Fruit fly (Drosophila melanogaster) whole organism, embryonic: Measurements from ENCODE around the gene Ostgamma.

Source experiments
- Abd-B ChIP-seq: fragments of 200-800 bp; sonication (Bioruptor generic); optimal IDR thresholded peaks from 2 replicates; lab custom pipeline; 2018; ENCODE audit warnings: missing biosample characterization, mild to moderate bottlenecking, missing genetic modification characterization, moderate library complexity
- B-H2 ChIP-seq: fragments of 200-800 bp; sonication (Bioruptor generic); optimal IDR thresholded peaks from 2 replicates; lab custom pipeline; 2018; ENCODE audit warnings: missing biosample characterization, mild to moderate bottlenecking, missing genetic modification characterization
- CG10209 ChIP-seq: fragments of 200-800 bp; sonication (Bioruptor generic); optimal IDR thresholded peaks from 3 replicates; lab custom pipeline; 2017; ENCODE audit warnings: missing biosample characterization, mild to moderate bottlenecking, missing genetic modification characterization, missing genetic modification reagents
- CG12155 ChIP-seq: fragments of 200-800 bp; sonication (Bioruptor generic); optimal IDR thresholded peaks from 3 replicates; lab custom pipeline; 2016; ENCODE audit warnings: missing biosample characterization, missing genetic modification characterization
- CG12942 ChIP-seq: fragments of 200-800 bp; sonication (Bioruptor generic); optimal IDR thresholded peaks from 3 replicates; lab custom pipeline; 2016; ENCODE audit warnings: missing biosample characterization, missing genetic modification characterization
- CG13287 ChIP-seq: fragments of 200-800 bp; sonication (Bioruptor generic); IDR thresholded peaks from 2 replicates; pipeline ENCODE4 v1.3.6; 2022; ENCODE audit warnings: missing biosample characterization, missing genetic modification characterization; ENCODE audit not compliant: partially characterized antibody
- CG14014 ChIP-seq: fragments of 200-800 bp; sonication (Bioruptor generic); IDR thresholded peaks from 2 replicates; pipeline ENCODE4 v1.3.6; 2022; ENCODE audit warnings: missing biosample characterization, missing genetic modification characterization
- CG15269 ChIP-seq: fragments of 200-800 bp; sonication (Bioruptor generic); optimal IDR thresholded peaks from 2 replicates; lab custom pipeline; 2018; ENCODE audit warnings: missing biosample characterization, mild to moderate bottlenecking, missing genetic modification characterization, moderate library complexity
- CG17186 ChIP-seq: fragments of 200-800 bp; sonication (Bioruptor generic); optimal IDR thresholded peaks from 3 replicates; lab custom pipeline; 2017; ENCODE audit warnings: missing biosample characterization, missing genetic modification reagents, missing genetic modification characterization
- CG18476 ChIP-seq: fragments of 200-800 bp; sonication (Bioruptor generic); optimal IDR thresholded peaks from 2 replicates; lab custom pipeline; 2016; ENCODE audit warnings: missing biosample characterization, mild to moderate bottlenecking, missing genetic modification characterization
- CG31365 ChIP-seq: fragments of 200-800 bp; sonication (Bioruptor generic); optimal IDR thresholded peaks from 2 replicates; lab custom pipeline; 2018; ENCODE audit warnings: missing biosample characterization, mild to moderate bottlenecking, missing genetic modification characterization
- CG3163 ChIP-seq: fragments of 200-800 bp; sonication (Bioruptor generic); optimal IDR thresholded peaks from 3 replicates; lab custom pipeline; 2016; ENCODE audit warnings: missing biosample characterization, missing genetic modification characterization
- CG42726 ChIP-seq: fragments of 200-800 bp; sonication (Bioruptor generic); IDR thresholded peaks from 2 replicates; pipeline ENCODE4 v1.3.6; 2022; ENCODE audit warnings: missing biosample characterization, missing genetic modification characterization; ENCODE audit not compliant: partially characterized antibody
- CG5245 ChIP-seq: fragments of 200-800 bp; sonication (Bioruptor generic); optimal IDR thresholded peaks from 3 replicates; lab custom pipeline; 2016; ENCODE audit warnings: missing biosample characterization, missing genetic modification characterization
- CG6813 ChIP-seq: fragments of 200-800 bp; sonication (Bioruptor generic); optimal IDR thresholded peaks from 2 replicates; lab custom pipeline; 2017; ENCODE audit warnings: missing biosample characterization, missing genetic modification characterization, mild to moderate bottlenecking, moderate library complexity, missing genetic modification reagents
- CG7372 ChIP-seq: fragments of 200-800 bp; sonication (Bioruptor generic); IDR thresholded peaks from 2 replicates; pipeline ENCODE4 v1.3.6; 2022; ENCODE audit warnings: missing biosample characterization, missing genetic modification characterization
- CG8089 ChIP-seq: fragments of 200-800 bp; sonication (Bioruptor generic); optimal IDR thresholded peaks from 3 replicates; lab custom pipeline; 2016; ENCODE audit warnings: missing biosample characterization, missing genetic modification characterization
- Dll ChIP-seq: fragments of 200-800 bp; sonication (Bioruptor generic); IDR thresholded peaks from 4 replicates; pipeline ENCODE4 v1.3.6; 2022; ENCODE audit warnings: missing biosample characterization, missing genetic modification characterization; ENCODE audit not compliant: partially characterized antibody
- Doc2 ChIP-seq: fragments of 200-800 bp; sonication (Bioruptor generic); IDR thresholded peaks from 2 replicates; pipeline ENCODE4 v1.3.6; 2022; ENCODE audit warnings: missing biosample characterization, missing genetic modification characterization
- Dp ChIP-seq: fragments of 200-800 bp; sonication (Bioruptor generic); optimal IDR thresholded peaks from 2 replicates; lab custom pipeline; 2018; ENCODE audit warnings: missing biosample characterization, mild to moderate bottlenecking, missing genetic modification characterization, moderate library complexity
- Drgx ChIP-seq: fragments of 200-800 bp; sonication (Bioruptor generic); IDR thresholded peaks from 2 replicates; pipeline ENCODE4 v1.3.6; 2022; ENCODE audit warnings: missing biosample characterization, missing genetic modification characterization
- Gug ChIP-seq: fragments of 200-800 bp; sonication (Bioruptor generic); IDR thresholded peaks from 4 replicates; pipeline ENCODE4 v1.3.6; 2022; ENCODE audit warnings: missing biosample characterization, missing genetic modification characterization
- Hey ChIP-seq: fragments of 200-800 bp; sonication (Bioruptor generic); optimal IDR thresholded peaks from 3 replicates; lab custom pipeline; 2018; ENCODE audit warnings: missing biosample characterization, mild to moderate bottlenecking, missing genetic modification characterization
- MESR4 ChIP-seq: fragments of 200-800 bp; sonication (Bioruptor generic); optimal IDR thresholded peaks from 2 replicates; lab custom pipeline; 2018; ENCODE audit warnings: missing biosample characterization, mild to moderate bottlenecking, missing genetic modification characterization, moderate library complexity
- MTF-1 ChIP-seq: fragments of 200-800 bp; sonication (Bioruptor generic); optimal IDR thresholded peaks from 2 replicates; lab custom pipeline; 2018; ENCODE audit warnings: missing biosample characterization, mild to moderate bottlenecking, missing genetic modification characterization, borderline replicate concordance
- NfI ChIP-seq: fragments of 200-800 bp; sonication (Bioruptor generic); optimal IDR thresholded peaks from 3 replicates; lab custom pipeline; 2018; ENCODE audit warnings: missing biosample characterization, mild to moderate bottlenecking, missing genetic modification characterization, moderate library complexity
- Pdp1 ChIP-seq, 2 experiments: fragments of 200-800 bp; sonication (Bioruptor generic); optimal IDR thresholded peaks; 3 replicates each; lab custom pipeline; 2016; ENCODE audit warnings: missing biosample characterization in 2 of 2, missing genetic modification characterization in 2 of 2, mild to moderate bottlenecking in 1 of 2, moderate library complexity in 1 of 2
- Poxn ChIP-seq: fragments of 200-800 bp; sonication (Bioruptor generic); IDR thresholded peaks from 2 replicates; pipeline ENCODE4 v1.3.6; 2022; ENCODE audit warnings: missing biosample characterization, missing genetic modification characterization
- Rx ChIP-seq: fragments of 200-800 bp; sonication (Bioruptor generic); IDR thresholded peaks from 2 replicates; pipeline ENCODE4 v1.3.6; 2022; ENCODE audit warnings: missing biosample characterization, missing genetic modification characterization
- Usf ChIP-seq: fragments of 200-800 bp; sonication (Bioruptor generic); optimal IDR thresholded peaks from 2 replicates; lab custom pipeline; 2017; ENCODE audit warnings: missing genotype, missing biosample characterization, missing genetic modification characterization
- ac ChIP-seq: fragments of 200-800 bp; sonication (Bioruptor generic); optimal IDR thresholded peaks from 3 replicates; lab custom pipeline; 2017; ENCODE audit warnings: missing biosample characterization, mild to moderate bottlenecking, missing genetic modification characterization
- al ChIP-seq: fragments of 200-800 bp; sonication (Bioruptor generic); IDR thresholded peaks from 2 replicates; pipeline ENCODE4 v1.3.6; 2022; ENCODE audit warnings: missing biosample characterization, missing genetic modification characterization
- ara ChIP-seq: fragments of 200-800 bp; sonication (Bioruptor generic); IDR thresholded peaks from 2 replicates; pipeline ENCODE4 v1.3.6; 2022; ENCODE audit warnings: missing biosample characterization, missing genetic modification characterization
- ase ChIP-seq: fragments of 200-800 bp; sonication (Bioruptor generic); IDR thresholded peaks from 3 replicates; pipeline ENCODE4 v1.3.6; 2022; ENCODE audit warnings: missing biosample characterization, missing genetic modification characterization
- cas ChIP-seq: fragments of 200-800 bp; sonication (Bioruptor generic); IDR thresholded peaks from 2 replicates; pipeline ENCODE4 v1.3.6; 2022; ENCODE audit warnings: missing biosample characterization, missing genetic modification characterization
- caup ChIP-seq: fragments of 200-800 bp; sonication (Bioruptor generic); optimal IDR thresholded peaks from 3 replicates; lab custom pipeline; 2017; ENCODE audit warnings: missing biosample characterization, mild to moderate bottlenecking, missing genetic modification characterization, moderate library complexity; ENCODE audit not compliant: severe bottlenecking
- en ChIP-seq: fragments of 200-800 bp; sonication (Bioruptor generic); optimal IDR thresholded peaks from 2 replicates; lab custom pipeline; 2016; ENCODE audit warnings: missing biosample characterization, missing genetic modification characterization
- esg ChIP-seq: fragments of 200-800 bp; sonication (Bioruptor generic); conservative IDR thresholded peaks from 2 replicates; pipeline ENCODE4 v1.3.6; 2022; ENCODE audit warnings: missing biosample characterization, missing genetic modification characterization
- ftz-f1 ChIP-seq: fragments of 200-800 bp; sonication (Bioruptor generic); optimal IDR thresholded peaks from 2 replicates; lab custom pipeline; 2016; ENCODE audit warnings: missing biosample characterization, missing genetic modification characterization
- h ChIP-seq: fragments of >200 bp; optimal IDR thresholded peaks from 2 replicates; lab custom pipeline; 2017
- ind ChIP-seq: fragments of 200-800 bp; sonication (Bioruptor generic); optimal IDR thresholded peaks from 3 replicates; lab custom pipeline; 2016; ENCODE audit warnings: missing biosample characterization, missing genetic modification characterization
- lab ChIP-seq: fragments of 200-800 bp; sonication (Bioruptor generic); optimal IDR thresholded peaks from 3 replicates; lab custom pipeline; 2017; ENCODE audit warnings: missing biosample characterization, missing genetic modification characterization, mild to moderate bottlenecking, moderate library complexity, missing genetic modification reagents
- lola ChIP-seq, 3 experiments: fragments of >200 bp in 2 of 3; fragments of 200-800 bp in 1 of 3; sonication (Bioruptor generic) in 1 of 3; optimal IDR thresholded peaks; 2 replicates each; lab custom pipeline; 2017 to 2019; ENCODE audit warnings: missing biosample characterization in 3 of 3, missing genetic modification characterization in 3 of 3, mild to moderate bottlenecking in 1 of 3, moderate library complexity in 1 of 3
- ranshi ChIP-seq: fragments of 200-800 bp; sonication (Bioruptor generic); IDR thresholded peaks from 2 replicates; pipeline ENCODE4 v1.3.6; 2022; ENCODE audit warnings: missing biosample characterization, missing genetic modification characterization
- ro ChIP-seq: fragments of 200-800 bp; sonication (Bioruptor generic); IDR thresholded peaks from 2 replicates; pipeline ENCODE4 v1.3.6; 2022; ENCODE audit warnings: missing biosample characterization, missing genetic modification characterization
- sens-2 ChIP-seq: fragments of 200-800 bp; sonication (Bioruptor generic); IDR thresholded peaks from 2 replicates; pipeline ENCODE4 v1.3.6; 2022; ENCODE audit warnings: missing biosample characterization, missing genetic modification characterization
- stwl ChIP-seq: fragments of 200-800 bp; sonication (Bioruptor generic); optimal IDR thresholded peaks from 3 replicates; lab custom pipeline; 2018; ENCODE audit warnings: missing biosample characterization, mild to moderate bottlenecking, missing genetic modification characterization, moderate library complexity
- tx ChIP-seq: fragments of 200-800 bp; sonication (Bioruptor generic); optimal IDR thresholded peaks from 2 replicates; lab custom pipeline; 2016; ENCODE audit warnings: missing biosample characterization, missing genetic modification characterization
- vfl ChIP-seq: fragments of 200-800 bp; sonication (Bioruptor generic); optimal IDR thresholded peaks from 2 replicates; lab custom pipeline; 2016; ENCODE audit warnings: missing biosample characterization, missing genetic modification characterization
- yki ChIP-seq: fragments of >200 bp; optimal IDR thresholded peaks from 3 replicates; lab custom pipeline; 2018

Gene Ostgamma

dm6 chr2L:8279400-8280065 lies 28.5 kb downstream of the Ostgamma start (continued):
- TF ChIP-seq Abd-B (GFP tag; lab: Kevin White, UChicago) (peak; percentile 36), vfl (GFP tag; lab: Kevin White, UChicago) (peak; percentile 22), ro (GFP tag; lab: Robert Waterston, UW) (no peak), CG31365 (tag; lab: Kevin White, UChicago) (no peak), MESR4 (GFP tag; lab: Kevin White, UChicago) (no peak), CG3163 (GFP tag; lab: Kevin White, UChicago) (no peak), cas (GFP tag; lab: Robert Waterston, UW) (no peak), CG18476 (GFP tag; lab: Kevin White, UChicago) (peak; percentile 50), ind (peak; percentile 11), CG6813 (GFP tag; lab: Kevin White, UChicago) (peak; percentile 60), CG12942 (GFP tag; lab: Kevin White, UChicago) (peak; percentile 24), B-H2 (GFP tag; lab: Kevin White, UChicago) (no peak), CG5245 (GFP tag; lab: Kevin White, UChicago) (peak; percentile 60), CG17186 (GFP tag; lab: Kevin White, UChicago) (no peak), Hey (tag; lab: Kevin White, UChicago) (no peak), ac (GFP tag; lab: Kevin White, UChicago) (peak; percentile 45), al (GFP tag; lab: Robert Waterston, UW) (no peak), Dll (GFP tag; lab: Robert Waterston, UW) (no peak), CG14014 (GFP tag; lab: Robert Waterston, UW) (no peak), lola (GFP tag; optimal IDR thresholded peaks at IDR 0.05; lab: Kevin White, UChicago) (peak in 1 of 3 experiments; percentile 93), caup (GFP tag; lab: Kevin White, UChicago) (no peak), lab (GFP tag; lab: Kevin White, UChicago) (peak; percentile 18), CG10209 (peak; percentile 67), Pdp1 (GFP tag; optimal IDR thresholded peaks at IDR 0.05; lab: Kevin White, UChicago) (peak; percentile 47 to 51), NfI (GFP tag; lab: Kevin White, UChicago) (peak; percentile 2), tx (GFP tag; lab: Kevin White, UChicago) (peak; percentile 36), Drgx (GFP tag; lab: Robert Waterston, UW) (peak; percentile 69), MTF-1 (GFP tag; lab: Kevin White, UChicago) (peak; percentile 48), Usf (GFP tag; lab: Kevin White, UChicago) (peak; percentile 29), sens-2 (GFP tag; lab: Robert Waterston, UW) (no peak), Rx (GFP tag; lab: Robert Waterston, UW) (peak; percentile 43), CG12155 (peak; percentile 48), CG7372 (GFP tag; lab: Robert Waterston, UW) (0 out of 2 replicates have a peak, but pooled peaks have one; percentile 6), esg (GFP tag; lab: Robert Waterston, UW) (peak; percentile 46; the same call in 1 of the 2 replicates), CG13287 (GFP tag; lab: Robert Waterston, UW) (no peak), Dp (GFP tag; lab: Kevin White, UChicago) (no peak), Poxn (GFP tag; lab: Robert Waterston, UW) (no peak), Doc2 (GFP tag; lab: Robert Waterston, UW) (no peak), ase (GFP tag; lab: Robert Waterston, UW) (no peak), Gug (peak; percentile 46; the same call in 1 of the 4 replicates), CG42726 (GFP tag; lab: Robert Waterston, UW) (no peak), CG8089 (peak; percentile 50), CG15269 (tag; lab: Kevin White, UChicago) (no peak), ranshi (0 out of 2 replicates have a peak, but pooled peaks have one; percentile 28), en (peak; percentile 29), yki (lab: Kevin White, UChicago) (no peak), ara (GFP tag; lab: Robert Waterston, UW) (peak; percentile 82), ftz-f1 (no peak), h (lab: Kevin White, UChicago) (no peak), stwl (tag; lab: Kevin White, UChicago) (no peak)
